Worm (Caenorhabditis elegans) whole organism, dauer: ENCODE measurements around the gene gly-10.

Experiments
- unc-62 ChIP-seq: sonication (generic microtip); optimal IDR thresholded peaks from 2 replicates; lab custom pipeline; 2017; ENCODE audit warnings: missing biosample characterization, missing genetic modification reagents, missing genetic modification characterization

gly-10 gene

DNA sequence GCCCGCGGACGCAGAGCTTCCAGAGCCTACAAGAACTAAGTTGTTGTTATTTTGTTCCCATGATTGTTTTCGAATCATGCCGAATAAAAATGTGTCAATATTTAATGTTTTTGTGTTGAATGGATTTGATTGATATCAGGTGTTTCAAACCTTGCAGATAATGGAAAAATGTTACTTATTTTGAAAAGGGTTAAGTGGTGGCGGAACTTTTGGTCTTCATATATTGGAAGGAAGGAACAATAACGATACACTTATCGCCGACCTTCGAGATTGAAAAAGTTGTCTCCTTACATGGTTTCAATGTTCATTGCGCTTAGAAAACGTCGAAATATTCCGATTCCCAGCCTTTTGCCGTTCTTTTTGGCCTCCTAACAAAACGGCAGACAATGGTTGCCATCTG is at the start of gene gly-10:
Gene gly-10, plus strand, starts transcription at position 387 of the 400 bp plus-strand sequence.
- TF ChIP-seq unc-62 (GFP tag; lab: Kevin White, UChicago) = no peak

DNA sequence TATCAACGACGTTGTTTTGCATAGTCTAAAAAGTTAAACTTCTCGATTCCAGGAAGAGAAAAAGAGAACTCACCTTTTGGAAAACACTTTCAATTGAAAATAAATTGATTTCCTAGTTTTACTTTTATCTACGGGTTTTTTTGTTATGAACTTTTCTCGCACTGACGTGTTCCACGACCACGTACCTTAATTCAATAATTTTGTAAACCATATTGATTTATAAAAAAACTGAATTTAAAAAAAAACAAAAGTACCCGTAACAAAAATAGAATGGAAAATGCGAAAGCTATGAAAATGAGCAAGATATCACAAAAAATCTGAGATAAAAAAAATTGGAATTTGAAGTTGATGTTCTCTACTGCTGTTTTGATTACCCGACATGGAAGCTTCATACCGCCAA is 36.7 kb upstream of the gly-10 start, which contains the start of gene C47A4.3:
Gene C47A4.3, minus strand, starts transcription at position 101 of the 400 bp plus-strand sequence.
- TF ChIP-seq unc-62 (GFP tag; lab: Kevin White, UChicago) = no peak

DNA sequence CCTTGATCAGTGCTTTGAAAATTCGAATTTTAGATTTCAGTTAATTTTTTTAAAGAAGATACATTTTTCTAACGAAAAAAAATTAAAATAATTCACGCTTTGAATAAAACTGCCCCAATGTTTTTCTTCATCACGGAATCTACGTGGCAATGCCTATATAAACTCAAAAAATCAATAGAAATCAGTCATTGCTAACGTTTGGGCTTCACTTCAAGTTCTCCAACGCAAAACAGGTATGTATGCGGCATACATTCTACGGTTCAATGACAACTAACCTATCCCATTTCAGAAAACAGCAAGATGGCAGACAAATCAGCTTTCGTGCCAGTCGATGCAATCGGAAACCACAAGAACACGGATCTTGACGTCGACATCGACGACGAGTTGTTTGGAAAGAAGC is 33.5 kb upstream of the gly-10 start, which contains the start of gene C47A4.5:
Gene C47A4.5, plus strand, starts transcription at position 301 of the 400 bp plus-strand sequence.
- no peak for TF ChIP-seq unc-62 (GFP tag; lab: Kevin White, UChicago)

DNA sequence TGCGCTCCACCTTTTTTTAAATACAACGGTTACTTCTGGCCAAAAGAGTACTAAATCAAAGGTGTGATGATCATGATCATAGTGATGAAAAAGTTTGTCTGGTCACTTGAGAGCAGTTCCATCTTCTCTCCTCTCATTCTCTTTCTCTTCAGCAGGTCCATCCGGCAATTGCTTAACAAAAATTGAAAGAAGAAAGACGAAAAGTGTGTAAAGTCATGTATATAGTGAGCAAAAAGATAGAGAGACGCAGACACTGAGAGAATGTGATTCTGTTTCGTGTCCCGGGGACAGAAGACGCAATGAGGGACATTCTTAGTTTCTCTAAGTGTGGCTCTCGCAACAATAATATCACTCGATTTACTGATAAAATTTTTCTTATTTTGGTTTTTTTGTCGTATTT is 30.1 kb upstream of the gly-10 start:
- TF ChIP-seq unc-62 (GFP tag; lab: Kevin White, UChicago) = no peak

- TF ChIP-seq unc-62 (GFP tag; lab: Kevin White, UChicago) = no peak
Measured at ce11 chrIV:13750033-13750432, 28.9 kb upstream of the gly-10 start, which contains the start of gene sorb-1. TSS of gene sorb-1 (plus strand) at chrIV:13750333.

DNA sequence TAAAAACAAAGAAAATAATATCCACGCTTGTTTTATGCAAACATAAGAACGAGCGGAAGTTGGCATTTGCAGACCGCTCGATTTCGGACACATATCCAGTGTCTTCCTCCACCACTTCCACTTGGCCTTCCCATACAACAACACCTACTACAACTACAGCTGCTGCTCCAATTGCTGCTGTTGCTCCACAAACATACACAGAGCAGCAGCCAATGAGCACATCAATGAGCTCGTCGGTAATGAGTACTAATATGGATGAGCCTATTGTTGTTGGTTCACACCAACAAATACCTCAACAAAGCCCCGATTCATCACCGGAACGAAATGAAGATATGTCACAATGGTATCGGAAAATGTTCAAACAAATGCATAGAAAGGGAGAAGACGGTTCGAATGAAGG is 23.3 kb upstream of the gly-10 start:
- TF ChIP-seq unc-62 (GFP tag; lab: Kevin White, UChicago) = no peak

ce11 chrIV:13763449-13763848 is 15.4 kb upstream of the gly-10 start:
- no peak for TF ChIP-seq unc-62 (GFP tag; lab: Kevin White, UChicago)

ce11 chrIV:13764708-13765107 is 14.2 kb upstream of the gly-10 start:
- TF ChIP-seq unc-62 (GFP tag; lab: Kevin White, UChicago) = no peak

DNA sequence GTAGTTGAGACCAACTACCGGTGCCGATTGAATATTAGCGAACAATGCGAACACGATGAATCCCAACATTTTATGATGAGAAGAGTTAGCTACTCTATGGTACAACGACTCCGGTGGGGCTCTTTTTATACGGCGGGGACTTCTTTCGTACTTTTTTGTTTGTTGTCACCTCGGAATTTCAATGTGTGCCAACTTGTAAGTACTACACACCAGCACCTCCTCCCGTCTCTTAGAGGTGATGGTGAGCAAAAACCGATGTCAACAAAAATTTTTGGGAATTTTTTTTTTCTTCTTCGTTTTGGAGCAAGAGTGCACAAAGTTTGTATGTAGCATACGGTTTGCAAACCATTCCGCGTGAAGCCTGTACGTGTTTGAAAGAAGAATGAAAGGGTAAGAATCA is 4.3 kb upstream of the gly-10 start, which contains the start of gene Y45F10D.2:
Gene Y45F10D.2, minus strand, starts transcription at position 101 of the 400 bp plus-strand sequence.
- TF ChIP-seq unc-62 (GFP tag; lab: Kevin White, UChicago) = no peak

ce11 chrIV:13776115-13776514 is 2.8 kb upstream of the gly-10 start, which contains the start of gene Y45F10D.16:
TSS of gene Y45F10D.16 (plus strand) at chrIV:13776415.
- no peak for TF ChIP-seq unc-62 (GFP tag; lab: Kevin White, UChicago)

DNA sequence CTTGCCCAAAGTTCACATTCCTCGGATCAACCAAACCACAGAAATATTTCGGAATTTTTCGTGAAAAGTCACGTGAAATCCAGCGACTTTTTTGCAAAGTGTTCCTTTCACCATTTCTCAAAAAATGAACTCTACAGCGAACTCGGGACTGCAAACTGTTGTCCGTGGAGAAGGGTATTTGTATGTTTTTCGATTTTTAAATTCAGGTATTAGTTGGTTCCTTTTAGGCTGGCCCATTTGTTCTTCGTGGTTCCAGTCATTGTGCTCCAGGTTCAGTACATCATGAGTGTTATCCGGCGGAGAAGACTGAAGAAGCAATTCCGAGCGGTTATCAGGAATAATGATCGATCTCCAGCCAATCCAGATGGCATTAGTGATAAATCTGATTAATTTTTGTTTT is 2.2 kb upstream of the gly-10 start:
- TF ChIP-seq unc-62 (GFP tag; lab: Kevin White, UChicago) = no peak

DNA sequence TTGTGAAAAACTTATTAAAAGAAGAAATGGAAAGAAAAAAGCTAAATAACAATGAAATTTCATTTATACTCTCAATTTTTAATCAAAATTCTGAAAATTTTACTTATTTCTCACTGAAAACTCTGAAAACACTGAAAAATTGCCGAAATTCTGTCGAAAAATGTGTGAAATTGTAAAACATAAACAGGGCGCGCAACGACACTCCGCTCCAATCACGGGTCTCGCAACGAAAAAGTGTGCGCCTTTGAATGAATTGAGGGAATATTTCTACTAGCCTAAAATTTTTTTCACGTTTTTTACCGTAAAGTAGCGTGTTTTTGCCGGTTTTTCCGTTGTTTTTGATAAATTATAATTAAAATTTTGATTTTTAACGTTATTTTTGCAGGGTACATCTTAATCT is 1.4 kb upstream of the gly-10 start, which contains the start of gene rpl-18:
Gene rpl-18, plus strand, starts transcription at position 386 of the 400 bp plus-strand sequence.
- TF ChIP-seq unc-62 (GFP tag; lab: Kevin White, UChicago) = no peak

DNA sequence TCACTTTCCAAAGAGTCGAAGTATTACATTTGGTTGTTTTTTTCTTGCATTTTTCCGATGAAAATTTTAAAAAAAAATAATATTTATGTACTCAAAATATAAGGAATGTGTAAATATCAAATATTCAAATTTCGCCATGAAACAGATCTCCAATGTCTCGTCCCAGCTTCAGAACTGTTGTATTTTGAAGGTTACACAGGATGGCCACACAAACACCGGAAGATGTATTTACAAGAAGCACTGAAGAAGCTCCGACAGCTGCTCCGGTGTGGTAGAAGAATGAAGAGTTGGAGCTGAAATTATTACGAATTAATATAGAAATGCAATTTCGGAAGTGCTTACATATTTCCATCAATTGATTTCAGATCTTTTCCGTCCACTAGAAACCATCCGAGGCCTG is 3.4 kb downstream of the gly-10 start:
- TF ChIP-seq unc-62 (GFP tag; lab: Kevin White, UChicago) = no peak

DNA sequence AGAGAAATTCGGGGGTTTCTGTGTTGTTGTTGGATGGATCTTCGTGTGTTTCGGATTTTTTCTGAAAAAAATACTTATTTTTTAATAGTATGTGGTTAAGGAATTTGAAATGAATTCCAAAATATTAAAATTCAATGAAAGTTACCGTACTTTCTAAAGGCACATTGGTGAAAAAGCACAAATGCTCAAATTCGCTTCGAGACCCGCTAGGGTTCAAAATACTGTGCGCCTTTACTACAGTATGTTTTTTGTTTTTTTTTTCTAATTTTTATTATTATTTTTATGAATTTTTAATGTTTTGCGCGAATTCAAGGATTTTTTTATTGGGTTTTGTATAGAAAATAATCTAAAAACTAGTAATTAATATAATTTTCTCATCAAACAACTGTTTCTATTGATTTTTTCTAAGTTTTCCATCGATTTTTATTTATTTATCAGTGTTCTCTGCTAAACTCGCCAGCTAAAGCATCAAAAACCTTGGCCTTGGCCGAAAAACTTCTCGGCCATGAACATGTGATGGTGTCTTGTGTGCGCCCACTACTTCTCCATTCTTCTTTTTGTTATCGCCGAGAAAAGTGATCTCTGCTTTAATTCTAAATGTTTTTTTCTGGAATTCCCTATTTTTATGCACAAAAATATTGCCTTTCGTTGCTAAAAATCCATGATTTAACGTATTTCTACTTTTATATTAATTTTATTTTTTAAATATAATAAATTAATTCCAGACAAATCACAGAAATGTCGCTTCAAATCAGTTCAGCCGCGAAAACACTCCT is 4.5 kb downstream of the gly-10 start, which contains the start of gene iscu-1:
Gene iscu-1, plus strand, starts transcription at position 726 of the 776 bp plus-strand sequence.
- no peak for TF ChIP-seq unc-62 (GFP tag; lab: Kevin White, UChicago)

- TF ChIP-seq unc-62 (GFP tag; lab: Kevin White, UChicago) = no peak
Measured at ce11 chrIV:13784774-13785173, 5.9 kb downstream of the gly-10 start.

- no peak for TF ChIP-seq unc-62 (GFP tag; lab: Kevin White, UChicago)
Measured at ce11 chrIV:13785545-13785944, 6.6 kb downstream of the gly-10 start, which contains the start of gene lact-9. TSS of gene lact-9 (minus strand) at chrIV:13785645.

DNA sequence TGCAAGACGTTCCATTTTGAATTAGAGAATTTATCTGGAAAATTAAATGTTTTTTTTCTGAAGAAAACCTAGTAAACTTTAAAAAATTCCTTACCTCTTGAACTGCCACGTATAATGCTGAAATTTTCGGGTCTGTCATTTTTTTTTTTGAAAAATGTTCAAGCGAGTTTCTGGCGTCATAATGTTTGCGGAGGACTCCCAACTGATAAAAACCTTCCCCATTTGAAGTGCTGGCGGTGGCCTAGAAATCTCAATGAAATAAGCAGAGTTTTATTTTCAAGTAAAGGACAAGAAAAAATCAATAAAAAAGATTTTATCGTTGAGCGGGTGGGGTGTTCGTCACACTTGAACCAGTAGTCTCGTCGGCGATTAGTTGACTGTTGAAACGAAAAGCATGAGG is 7.8 kb downstream of the gly-10 start, which contains the start of gene icap-1:
Gene icap-1, minus strand, starts transcription at position 272 of the 400 bp plus-strand sequence.
- TF ChIP-seq unc-62 (GFP tag; lab: Kevin White, UChicago) = no peak
